Worm (Caenorhabditis elegans) whole organism, mixed stage, embryonic: ENCODE measurements around the gene ttbk-8.2.

Experiments used
- blmp-1 ChIP-seq: fragments of 150-350 bp; optimal IDR thresholded peaks from 2 replicates; lab custom pipeline; 2014; ENCODE audit warnings: missing biosample characterization, missing genetic modification characterization
- elt-1 ChIP-seq: sonication (generic microtip); optimal IDR thresholded peaks from 2 replicates; lab custom pipeline; 2017; ENCODE audit warnings: missing genetic modification characterization, mild to moderate bottlenecking, missing compliant biosample characterization, antibody characterized with exemption, moderate library complexity, borderline replicate concordance; ENCODE audit not compliant: insufficient read depth
- lin-32 ChIP-seq: fragments of 200-800 bp; sonication (Bioruptor generic); optimal IDR thresholded peaks from 2 replicates; lab custom pipeline; 2018; ENCODE audit warnings: mild to moderate bottlenecking, missing genetic modification characterization, missing compliant biosample characterization
- nhr-12 ChIP-seq: fragments of 150-350 bp; optimal IDR thresholded peaks from 2 replicates; lab custom pipeline; 2014; ENCODE audit warnings: missing biosample characterization, missing genetic modification characterization
- nhr-237 ChIP-seq: fragments of 150-350 bp; optimal IDR thresholded peaks from 2 replicates; lab custom pipeline; 2014; ENCODE audit warnings: missing biosample characterization, missing genetic modification characterization
- nhr-28 ChIP-seq: fragments of 150-350 bp; optimal IDR thresholded peaks from 2 replicates; lab custom pipeline; 2014; ENCODE audit warnings: missing biosample characterization, missing genetic modification characterization
- snpc-4 ChIP-seq: fragments of 150-350 bp; optimal IDR thresholded peaks from 2 replicates; lab custom pipeline; 2014; ENCODE audit warnings: missing biosample characterization, missing genetic modification characterization
- unc-62 ChIP-seq: fragments of 150-350 bp; optimal IDR thresholded peaks from 2 replicates; lab custom pipeline; 2014; ENCODE audit warnings: missing biosample characterization, missing genetic modification reagents, missing genetic modification characterization

ce11 chrIV:5586320-5586720 is 45.4 kb upstream of the ttbk-8.2 start:
- TF ChIP-seq nhr-12 (tag; lab: Kevin White, UChicago) (no peak), nhr-237 (tag; lab: Kevin White, UChicago) (no peak), elt-1 (no peak), blmp-1 (no peak), lin-32 (GFP tag; lab: Kevin White, UChicago) (no peak), snpc-4 (no peak), unc-62 (no peak), nhr-28 (tag; lab: Kevin White, UChicago) (no peak)
